Worm (Caenorhabditis elegans): ENCODE data around the gene T09F3.2.

The T09F3.2 gene

ce11 chrII:10395303-10395757 is 4.4 kb downstream of the T09F3.2 start, which contains the start of gene T09F3.4:
Gene T09F3.4 (plus strand): TSS chrII:10395707.
- peak; percentile 67 for TF ChIP-seq dve-1 (tag; optimal IDR thresholded peaks at IDR 0.05; ENCODE audit: insufficient read depth)
- no peak for TF ChIP-seq ceh-20 (GFP tag; IDR thresholded peaks at IDR 0.05)
- 0 out of 2 replicates have a peak, but pooled peaks have one; percentile 13 for TF ChIP-seq arid-1 (GFP tag; conservative IDR thresholded peaks at IDR 0.05)
- TF ChIP-seq mes-2 (tag; optimal IDR thresholded peaks at IDR 0.05; ENCODE audit: poor library complexity, severe bottlenecking) = peak; percentile 97
- peak; percentile 66 for TF ChIP-seq mep-1 (tag; optimal IDR thresholded peaks at IDR 0.05)
- 0 out of 4 replicates have a peak, but pooled peaks of 1 of the 2 experiments have one; percentile 6 for TF ChIP-seq madf-5 (GFP tag; IDR thresholded peaks at IDR 0.05)
- TF ChIP-seq dmd-6 (GFP tag; IDR thresholded peaks at IDR 0.05) = peak; percentile 23; the same call in 1 of the 2 replicates
- peak; percentile 64 for TF ChIP-seq nhr-6 (tag; optimal IDR thresholded peaks at IDR 0.05)
- no peak for TF ChIP-seq nhr-102 (tag; optimal IDR thresholded peaks at IDR 0.05)
- peak; percentile 8 for TF ChIP-seq rbr-2 (tag; optimal IDR thresholded peaks at IDR 0.05)
- TF ChIP-seq hlh-11 (tag; optimal IDR thresholded peaks at IDR 0.05) = peak; percentile 13
- no peak for TF ChIP-seq mdl-1 (tag; optimal IDR thresholded peaks at IDR 0.05)
- no peak for TF ChIP-seq ctbp-1 (GFP tag; IDR thresholded peaks at IDR 0.05)
- peak; percentile 66 for TF ChIP-seq T20F7.1 (GFP tag; optimal IDR thresholded peaks at IDR 0.05)
- TF ChIP-seq zip-11 (GFP tag; IDR thresholded peaks at IDR 0.05) = no peak
- no peak for TF ChIP-seq ama-1 (optimal IDR thresholded peaks at IDR 0.05)
- peak in 1 of 2 experiments; percentile 86 for TF ChIP-seq lsy-2 (tag; optimal IDR thresholded peaks at IDR 0.05)
- TF ChIP-seq nhr-28 (tag; optimal IDR thresholded peaks at IDR 0.05) = peak; percentile 95
- TF ChIP-seq hif-1 (tag; optimal IDR thresholded peaks at IDR 0.05) = peak in 1 of 2 experiments; percentile 83
- peak; percentile 78 for TF ChIP-seq unc-130 (GFP tag; optimal IDR thresholded peaks at IDR 0.05)
- peak; percentile 61 for TF ChIP-seq lin-38 (GFP tag; IDR thresholded peaks at IDR 0.05)
- TF ChIP-seq snpc-1.2 (GFP tag; IDR thresholded peaks at IDR 0.05) = peak; percentile 39; the same call in 1 of the 2 replicates
- TF ChIP-seq dpl-1 (GFP tag; optimal IDR thresholded peaks at IDR 0.05) = peak; percentile 69
- peak; percentile 28 for TF ChIP-seq hlh-30 (tag; optimal IDR thresholded peaks at IDR 0.05; ENCODE audit: insufficient read depth)
- peak in 1 of 2 experiments; percentile 25 for TF ChIP-seq unc-62 (GFP tag; optimal IDR thresholded peaks at IDR 0.05 in 1 of 2)
- TF ChIP-seq unc-62 (tag; optimal IDR thresholded peaks at IDR 0.05) = no peak
- no peak for TF ChIP-seq mxl-3 (GFP tag; optimal IDR thresholded peaks at IDR 0.05)
- TF ChIP-seq pha-4 (GFP tag; IDR thresholded peaks at IDR 0.05) = no peak
- TF ChIP-seq pha-4 (tag; optimal IDR thresholded peaks at IDR 0.05) = peak; percentile 40
- TF ChIP-seq vab-7 (GFP tag; IDR thresholded peaks at IDR 0.05) = no peak
- TF ChIP-seq ZK337.2 (GFP tag; IDR thresholded peaks at IDR 0.05) = 0 out of 2 replicates have a peak, but pooled peaks have one; percentile 54
- no peak for TF ChIP-seq daf-16 (GFP tag; optimal IDR thresholded peaks at IDR 0.05)
- peak; percentile 9 for TF ChIP-seq daf-16 (tag; optimal IDR thresholded peaks at IDR 0.05)
- no peak for TF ChIP-seq ceh-62 (tag; optimal IDR thresholded peaks at IDR 0.05)

DNA sequence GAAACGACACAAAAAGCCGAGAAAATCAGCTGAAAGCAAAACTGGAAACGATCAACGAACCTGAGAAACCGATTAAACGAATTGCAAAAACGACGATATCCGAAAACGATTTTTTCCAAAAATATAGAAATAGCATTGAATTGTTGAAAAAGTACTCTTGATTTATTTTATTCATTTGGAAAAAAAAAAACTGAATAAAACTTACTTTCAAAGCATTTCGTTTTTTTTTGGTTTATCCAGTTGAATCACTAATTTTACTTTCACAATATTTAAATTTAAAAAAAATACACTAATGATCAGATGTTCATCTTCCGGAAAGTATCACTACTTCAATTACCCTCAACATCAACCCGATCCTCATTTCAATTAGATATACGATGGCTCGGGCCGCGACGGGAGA is 5.6 kb downstream of the T09F3.2 start, which contains the start of gene T09F3.5:
Gene T09F3.5 (plus strand): TSS at position 301 of the 400 bp plus-strand sequence.
- no peak for TF ChIP-seq tag-97 (GFP tag; IDR thresholded peaks at IDR 0.05)
- TF ChIP-seq nhr-41 (GFP tag; IDR thresholded peaks at IDR 0.05) = no peak
- TF ChIP-seq mes-2 (tag; optimal IDR thresholded peaks at IDR 0.05; ENCODE audit: poor library complexity, severe bottlenecking) = no peak
- TF ChIP-seq Y105C5A.15 (GFP tag; IDR thresholded peaks at IDR 0.05) = no peak

DNA sequence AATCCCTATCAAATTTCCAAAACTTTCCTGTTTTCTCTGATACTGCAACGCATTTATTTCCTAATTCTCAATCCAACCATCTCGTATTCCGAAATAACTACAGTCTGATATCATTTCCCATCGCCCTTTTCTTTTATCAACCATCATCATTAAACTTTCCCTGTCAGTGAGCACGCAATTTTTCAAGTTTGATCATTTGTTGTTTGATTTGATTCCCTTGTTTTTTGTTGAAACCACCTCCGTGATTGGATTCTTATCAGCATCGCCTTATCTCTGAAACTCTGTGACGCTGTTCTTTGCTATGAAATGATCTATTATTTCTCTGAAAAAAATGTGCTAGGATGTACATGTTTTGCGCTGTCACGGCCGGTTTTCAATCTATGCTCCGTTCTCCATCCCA is 12.0 kb downstream of the T09F3.2 start:
- TF ChIP-seq daf-16 (GFP tag; optimal IDR thresholded peaks at IDR 0.05) (no peak), daf-16 (tag; optimal IDR thresholded peaks at IDR 0.05) (peak; percentile 85), nhr-76 (tag; optimal IDR thresholded peaks at IDR 0.05) (no peak), lin-39 (tag; optimal IDR thresholded peaks at IDR 0.05) (no peak), ceh-82 (tag; optimal IDR thresholded peaks at IDR 0.05) (no peak), daf-8 (GFP tag; IDR thresholded peaks at IDR 0.05) (no peak), nhr-28 (tag; optimal IDR thresholded peaks at IDR 0.05) (peak; percentile 82), ceh-44 (GFP tag; IDR thresholded peaks at IDR 0.05) (no peak), ama-1 (optimal IDR thresholded peaks at IDR 0.05) (no peak), lir-3 (tag; optimal IDR thresholded peaks at IDR 0.05) (no peak), rbr-2 (tag; optimal IDR thresholded peaks at IDR 0.05) (no peak), arid-1 (GFP tag; conservative IDR thresholded peaks at IDR 0.05) (no peak), ceh-32 (tag; optimal IDR thresholded peaks at IDR 0.05; ENCODE audit: poor library complexity) (no peak), Y75B8A.6 (GFP tag; IDR thresholded peaks at IDR 0.05) (no peak), zag-1 (tag; optimal IDR thresholded peaks at IDR 0.05) (no peak), gei-8 (GFP tag; optimal IDR thresholded peaks at IDR 0.05) (no peak), spr-3 (GFP tag; optimal IDR thresholded peaks at IDR 0.05) (no peak), dmd-9 (GFP tag; IDR thresholded peaks at IDR 0.05) (no peak)

All from whole organism, L4 larva.